Fruit fly (Drosophila melanogaster): Measurements from ENCODE around the gene CG3036.

dm6 chr2L:4891914-4892469 lies at the start of gene CG3036:
- TF ChIP-seq CTCF (optimal IDR thresholded peaks at IDR 0.05) (no peak), CG8478 (optimal IDR thresholded peaks at IDR 0.05) (no peak)

Data from S2 (cell line).